Fruit fly (Drosophila melanogaster): Measurements from ENCODE around the gene amn.
A peak's percentile ranks its signal among the peaks of the same experiment; 100 is the strongest.

Gene amn

dm6 chrX:19897328-19897990, 7.6 kb upstream of the amn start:
- TF ChIP-seq CG17806 (tag; optimal IDR thresholded peaks at IDR 0.05) (peak; percentile 30), CG13204 (GFP tag; optimal IDR thresholded peaks at IDR 0.05) (no peak)

dm6 chrX:19892070-19892469, 2.2 kb upstream of the amn start:
- no peak for TF ChIP-seq EcR (GFP tag; optimal IDR thresholded peaks at IDR 0.05)
- no peak for TF ChIP-seq gl (tag; optimal IDR thresholded peaks at IDR 0.05)

- TF ChIP-seq rn (GFP tag; IDR thresholded peaks at IDR 0.05): no peak
- peak; percentile 23 for TF ChIP-seq CG13204 (GFP tag; optimal IDR thresholded peaks at IDR 0.05)
- TF ChIP-seq CG9948 (tag; optimal IDR thresholded peaks at IDR 0.05): peak; percentile 73
- peak; percentile 61 for TF ChIP-seq CG17806 (tag; optimal IDR thresholded peaks at IDR 0.05)
- TF ChIP-seq EcR (GFP tag; optimal IDR thresholded peaks at IDR 0.05): no peak
- no peak for TF ChIP-seq D1 (tag; optimal IDR thresholded peaks at IDR 0.05)
- TF ChIP-seq CG15710 (tag; optimal IDR thresholded peaks at IDR 0.05): peak; percentile 76
- TF ChIP-seq Ets98B (GFP tag; IDR thresholded peaks at IDR 0.05): peak; percentile 39; the same call in 1 of the 2 replicates
- TF ChIP-seq CG14655 (GFP tag; optimal IDR thresholded peaks at IDR 0.05): peak; percentile 45
- 0 out of 2 replicates have a peak, but pooled peaks have one; percentile 28 for TF ChIP-seq CG32121 (GFP tag; IDR thresholded peaks at IDR 0.05)
- TF ChIP-seq CG34367 (tag; optimal IDR thresholded peaks at IDR 0.05): peak; percentile 55
- no peak for TF ChIP-seq CG10348 (GFP tag; IDR thresholded peaks at IDR 0.05)
- TF ChIP-seq Pif1A (GFP tag; optimal IDR thresholded peaks at IDR 0.05): peak; percentile 73
- peak; percentile 30; the same call in 1 of the 3 replicates for TF ChIP-seq CG4496 (GFP tag; IDR thresholded peaks at IDR 0.05)
- TF ChIP-seq Snoo (tag; optimal IDR thresholded peaks at IDR 0.05): peak; percentile 70
- TF ChIP-seq CG8301 (tag; optimal IDR thresholded peaks at IDR 0.05): peak; percentile 31
- TF ChIP-seq CG8159 (tag; optimal IDR thresholded peaks at IDR 0.05): peak; percentile 74
- TF ChIP-seq fd96Ca (GFP tag; IDR thresholded peaks at IDR 0.05): peak; percentile 60; the same call in 2 of the 3 replicates
- no peak for TF ChIP-seq CG12605 (GFP tag; IDR thresholded peaks at IDR 0.05)
- TF ChIP-seq Pif1B (GFP tag; optimal IDR thresholded peaks at IDR 0.05): peak; percentile 40
- TF ChIP-seq gl (tag; optimal IDR thresholded peaks at IDR 0.05): peak; percentile 58
These were observed 618 bp downstream of the amn start for dm6 chrX:19889128-19889756.

dm6 chrX:19886936-19887934, 2.6 kb downstream of the amn start:
- peak; percentile 61 for TF ChIP-seq Pif1A (GFP tag; optimal IDR thresholded peaks at IDR 0.05)
- TF ChIP-seq CG15710 (tag; optimal IDR thresholded peaks at IDR 0.05): peak; percentile 50
- peak; percentile 66 for TF ChIP-seq Snoo (tag; optimal IDR thresholded peaks at IDR 0.05)
- peak; percentile 41 for TF ChIP-seq CG8301 (tag; optimal IDR thresholded peaks at IDR 0.05)
- no peak for TF ChIP-seq CG9948 (tag; optimal IDR thresholded peaks at IDR 0.05)
- no peak for TF ChIP-seq CG10348 (GFP tag; IDR thresholded peaks at IDR 0.05)
- peak; percentile 52; the same call in 1 of the 2 replicates for TF ChIP-seq rn (GFP tag; IDR thresholded peaks at IDR 0.05)
- TF ChIP-seq CG17806 (tag; optimal IDR thresholded peaks at IDR 0.05): peak; percentile 24
- TF ChIP-seq Pif1B (GFP tag; optimal IDR thresholded peaks at IDR 0.05): peak; percentile 56
- no peak for TF ChIP-seq D1 (tag; optimal IDR thresholded peaks at IDR 0.05)
- peak; percentile 62 for TF ChIP-seq EcR (GFP tag; optimal IDR thresholded peaks at IDR 0.05)
- TF ChIP-seq CG13204 (GFP tag; optimal IDR thresholded peaks at IDR 0.05): peak; percentile 70
- peak; percentile 76 for TF ChIP-seq gl (tag; optimal IDR thresholded peaks at IDR 0.05)
- TF ChIP-seq CG8159 (tag; optimal IDR thresholded peaks at IDR 0.05): peak; percentile 55
- TF ChIP-seq CG4496 (GFP tag; IDR thresholded peaks at IDR 0.05): peak; percentile 81
- TF ChIP-seq CG12605 (GFP tag; IDR thresholded peaks at IDR 0.05): peak; percentile 46
- peak; percentile 67 for TF ChIP-seq CG14655 (GFP tag; optimal IDR thresholded peaks at IDR 0.05)
- peak; percentile 73; the same call in 2 of the 3 replicates for TF ChIP-seq fd96Ca (GFP tag; IDR thresholded peaks at IDR 0.05)
- peak; percentile 62 for TF ChIP-seq Ets98B (GFP tag; IDR thresholded peaks at IDR 0.05)
- peak; percentile 67 for TF ChIP-seq CG32121 (GFP tag; IDR thresholded peaks at IDR 0.05)
- TF ChIP-seq CG34367 (tag; optimal IDR thresholded peaks at IDR 0.05): peak; percentile 65

dm6 chrX:19886515-19886914, 3.3 kb downstream of the amn start:
- TF ChIP-seq CG4496 (GFP tag; IDR thresholded peaks at IDR 0.05): no peak
- peak; percentile 54 for TF ChIP-seq CG14655 (GFP tag; optimal IDR thresholded peaks at IDR 0.05)
- TF ChIP-seq CG8301 (tag; optimal IDR thresholded peaks at IDR 0.05): peak; percentile 56

- TF ChIP-seq D1 (tag; optimal IDR thresholded peaks at IDR 0.05) (no peak), CG10348 (GFP tag; IDR thresholded peaks at IDR 0.05) (no peak), CG9948 (tag; optimal IDR thresholded peaks at IDR 0.05) (peak; percentile 15), CG14655 (GFP tag; optimal IDR thresholded peaks at IDR 0.05) (peak; percentile 52), CG4496 (GFP tag; IDR thresholded peaks at IDR 0.05) (0 out of 3 replicates have a peak, but pooled peaks have one; percentile 26), CG8159 (tag; optimal IDR thresholded peaks at IDR 0.05) (peak; percentile 42), CG13204 (GFP tag; optimal IDR thresholded peaks at IDR 0.05) (no peak), CG8301 (tag; optimal IDR thresholded peaks at IDR 0.05) (peak; percentile 33)
These were observed 5.7 kb downstream of the amn start for dm6 chrX:19884204-19884603.
